ENCODE assay signal across 8 worm cellular contexts in genomic region chrII:5092362-5093281, ce11.
A peak's percentile ranks its signal among the peaks of the same experiment; 100 is the strongest.
TF ChIP-seq lines count a peak whose summit lies in the region.

Gene C04G6.2 (plus strand): TSS chrII:5093231.

TF ChIP-seq in whole organism, L1 larva, 84 proteins besides CTCF, POLR2A, EP300 and RAD21 (continues in another document):
- TF ChIP-seq alr-1 (tag; optimal IDR thresholded peaks at IDR 0.05; lab: Kevin White, UChicago; ENCODE audit: borderline replicate concordance): no peak
- peak; percentile 94 for TF ChIP-seq lin-14 (GFP tag; optimal IDR thresholded peaks at IDR 0.05; lab: Kevin White, UChicago)
- TF ChIP-seq lir-3 (tag; optimal IDR thresholded peaks at IDR 0.05; lab: Kevin White, UChicago; ENCODE audit: poor library complexity): no peak
- TF ChIP-seq vab-15 (tag; optimal IDR thresholded peaks at IDR 0.05; lab: Kevin White, UChicago): no peak
- TF ChIP-seq unc-130 (tag; optimal IDR thresholded peaks at IDR 0.05; lab: Kevin White, UChicago): peak; percentile 29
- TF ChIP-seq egl-13 (tag; optimal IDR thresholded peaks at IDR 0.05; lab: Kevin White, UChicago): no peak
- peak; percentile 73 for TF ChIP-seq snu-23 (GFP tag; optimal IDR thresholded peaks at IDR 0.05; lab: Kevin White, UChicago)
- TF ChIP-seq lsy-2 (tag; optimal IDR thresholded peaks at IDR 0.05; lab: Kevin White, UChicago): peak; percentile 44 to 62
- no peak for TF ChIP-seq nhr-12 (tag; optimal IDR thresholded peaks at IDR 0.05; lab: Kevin White, UChicago)
- TF ChIP-seq mdl-1 (tag; optimal IDR thresholded peaks at IDR 0.05; lab: Kevin White, UChicago): peak in 1 of 2 experiments; percentile 74
- TF ChIP-seq nhr-47 (tag; optimal IDR thresholded peaks at IDR 0.05; lab: Kevin White, UChicago): peak; percentile 45

TF ChIP-seq in whole organism, L2 larva, 48 proteins besides CTCF, POLR2A, EP300 and RAD21 (continues in another document):
- TF ChIP-seq ztf-4 (tag; optimal IDR thresholded peaks at IDR 0.05; lab: Kevin White, UChicago) (peak; percentile 11), nhr-129 (tag; optimal IDR thresholded peaks at IDR 0.05; lab: Kevin White, UChicago) (peak; percentile 55), C34F6.9 (tag; optimal IDR thresholded peaks at IDR 0.05; lab: Kevin White, UChicago) (peak; percentile 75), skn-1 (tag; optimal IDR thresholded peaks at IDR 0.05; lab: Kevin White, UChicago) (no peak), crh-2 (tag; optimal IDR thresholded peaks at IDR 0.05; lab: Kevin White, UChicago) (peak; percentile 62), egl-27 (tag; optimal IDR thresholded peaks at IDR 0.05; lab: Kevin White, UChicago) (peak; percentile 22), peb-1 (tag; optimal IDR thresholded peaks at IDR 0.05; lab: Kevin White, UChicago) (no peak), unc-55 (GFP tag; optimal IDR thresholded peaks at IDR 0.05; lab: Kevin White, UChicago) (peak; percentile 51), sma-3 (GFP tag; optimal IDR thresholded peaks at IDR 0.05; lab: Kevin White, UChicago) (peak; percentile 32), gmeb-1 (tag; optimal IDR thresholded peaks at IDR 0.05; lab: Kevin White, UChicago) (peak; percentile 36), nhr-6 (tag; optimal IDR thresholded peaks at IDR 0.05; lab: Kevin White, UChicago) (peak; percentile 18), nhr-25 (tag; optimal IDR thresholded peaks at IDR 0.05; lab: Kevin White, UChicago) (no peak)

TF ChIP-seq in whole organism, L3 larva, 47 proteins besides CTCF, POLR2A, EP300 and RAD21 (continues in another document):
- peak; percentile 61 for TF ChIP-seq lin-39 (tag; optimal IDR thresholded peaks at IDR 0.05; lab: Kevin White, UChicago)
- no peak for TF ChIP-seq ZK546.5 (tag; optimal IDR thresholded peaks at IDR 0.05; lab: Kevin White, UChicago)
- TF ChIP-seq fos-1 (tag; optimal IDR thresholded peaks at IDR 0.05; lab: Kevin White, UChicago): no peak
- TF ChIP-seq ceh-28 (tag; optimal IDR thresholded peaks at IDR 0.05; lab: Kevin White, UChicago): peak; percentile 39
- peak; percentile 95 for TF ChIP-seq elt-2 (tag; optimal IDR thresholded peaks at IDR 0.05; lab: Kevin White, UChicago)
- peak; percentile 51 for TF ChIP-seq nhr-43 (tag; optimal IDR thresholded peaks at IDR 0.05; lab: Kevin White, UChicago; ENCODE audit: poor library complexity, severe bottlenecking)
- peak; percentile 77 for TF ChIP-seq nfya-1 (tag; optimal IDR thresholded peaks at IDR 0.05; lab: Kevin White, UChicago; ENCODE audit: insufficient read depth)
- TF ChIP-seq fkh-10 (GFP tag; optimal IDR thresholded peaks at IDR 0.05; lab: Kevin White, UChicago): no peak
- TF ChIP-seq fkh-2 (tag; optimal IDR thresholded peaks at IDR 0.05; lab: Kevin White, UChicago): peak; percentile 97
- no peak for TF ChIP-seq ztf-11 (tag; optimal IDR thresholded peaks at IDR 0.05; lab: Kevin White, UChicago)
- TF ChIP-seq nhr-25 (tag; optimal IDR thresholded peaks at IDR 0.05; lab: Kevin White, UChicago): peak; percentile 52

TF ChIP-seq in whole organism, L4 larva, 104 proteins besides CTCF, POLR2A, EP300 and RAD21 (continues in another document):
- no peak for TF ChIP-seq arid-1 (GFP tag; conservative IDR thresholded peaks at IDR 0.05; lab: Robert Waterston, UW)
- TF ChIP-seq mes-2 (tag; optimal IDR thresholded peaks at IDR 0.05; lab: Kevin White, UChicago; ENCODE audit: poor library complexity, severe bottlenecking): peak; percentile 71
- no peak for TF ChIP-seq gei-8 (GFP tag; optimal IDR thresholded peaks at IDR 0.05; lab: Kevin White, UChicago)
- TF ChIP-seq php-3 (GFP tag; IDR thresholded peaks at IDR 0.05; lab: Robert Waterston, UW): no peak
- TF ChIP-seq madf-9 (GFP tag; conservative IDR thresholded peaks at IDR 0.05; lab: Robert Waterston, UW): no peak
- TF ChIP-seq pqm-1 (tag; optimal IDR thresholded peaks at IDR 0.05; lab: Kevin White, UChicago): peak; percentile 64
- TF ChIP-seq ceh-32 (tag; optimal IDR thresholded peaks at IDR 0.05; lab: Kevin White, UChicago; ENCODE audit: poor library complexity): no peak
- peak in 1 of 2 experiments; percentile 3 for TF ChIP-seq daf-16 (GFP tag; optimal IDR thresholded peaks at IDR 0.05; lab: Kevin White, UChicago)
- TF ChIP-seq daf-16 (tag; optimal IDR thresholded peaks at IDR 0.05; lab: Kevin White, UChicago): peak; percentile 81
- no peak for TF ChIP-seq T26A8.4 (GFP tag; IDR thresholded peaks at IDR 0.05; lab: Robert Waterston, UW)
- no peak for TF ChIP-seq nhr-25 (tag; optimal IDR thresholded peaks at IDR 0.05; lab: Kevin White, UChicago; ENCODE audit: borderline replicate concordance, insufficient read depth)

TF ChIP-seq in whole organism, late embryonic, 69 proteins besides CTCF, POLR2A, EP300 and RAD21 (continues in another document):
- TF ChIP-seq hlh-6 (tag; optimal IDR thresholded peaks at IDR 0.05; lab: Kevin White, UChicago) (no peak), hlh-8 (tag; optimal IDR thresholded peaks at IDR 0.05; lab: Kevin White, UChicago) (no peak), elt-2 (tag; optimal IDR thresholded peaks at IDR 0.05; lab: Kevin White, UChicago) (no peak), ceh-18 (tag; optimal IDR thresholded peaks at IDR 0.05; lab: Kevin White, UChicago) (no peak), gmeb-2 (tag; optimal IDR thresholded peaks at IDR 0.05; lab: Kevin White, UChicago) (no peak), ahr-1 (tag; optimal IDR thresholded peaks at IDR 0.05; lab: Kevin White, UChicago) (no peak), syd-9 (tag; optimal IDR thresholded peaks at IDR 0.05; lab: Kevin White, UChicago) (no peak), fkh-6 (tag; optimal IDR thresholded peaks at IDR 0.05; lab: Kevin White, UChicago) (no peak), sox-2 (GFP tag; IDR thresholded peaks at IDR 0.05; lab: Robert Waterston, UW) (no peak), nhr-232 (tag; optimal IDR thresholded peaks at IDR 0.05; lab: Kevin White, UChicago) (no peak), hlh-13 (GFP tag; optimal IDR thresholded peaks at IDR 0.05; lab: Kevin White, UChicago) (no peak), unc-86 (tag; optimal IDR thresholded peaks at IDR 0.05; lab: Kevin White, UChicago) (no peak), sox-4 (tag; optimal IDR thresholded peaks at IDR 0.05; lab: Kevin White, UChicago) (no peak)

TF ChIP-seq in whole organism, midembryonic, 9 proteins besides CTCF, POLR2A, EP300 and RAD21:
- TF ChIP-seq cog-1 (tag; optimal IDR thresholded peaks at IDR 0.05; lab: Kevin White, UChicago) (peak; percentile 82), ref-1 (GFP tag; conservative IDR thresholded peaks at IDR 0.05; lab: Robert Waterston, UW) (no peak)

TF ChIP-seq in whole organism, mixed stage, embryonic, 35 proteins besides CTCF, POLR2A, EP300 and RAD21:
- TF ChIP-seq snpc-4 (tag; optimal IDR thresholded peaks at IDR 0.05; lab: Kevin White, UChicago) (no peak), cnd-1 (tag; optimal IDR thresholded peaks at IDR 0.05; lab: Kevin White, UChicago) (no peak), flh-1 (GFP tag; optimal IDR thresholded peaks at IDR 0.05; lab: Kevin White, UChicago) (no peak), mls-2 (tag; optimal IDR thresholded peaks at IDR 0.05; lab: Kevin White, UChicago) (peak; percentile 43), ceh-39 (tag; optimal IDR thresholded peaks at IDR 0.05; lab: Kevin White, UChicago) (no peak), nhr-237 (tag; optimal IDR thresholded peaks at IDR 0.05; lab: Kevin White, UChicago) (peak; percentile 69), pha-4 (tag; optimal IDR thresholded peaks at IDR 0.05; lab: Kevin White, UChicago) (peak; percentile 96), ham-2 (GFP tag; optimal IDR thresholded peaks at IDR 0.05; lab: Kevin White, UChicago) (peak; percentile 76), mep-1 (tag; optimal IDR thresholded peaks at IDR 0.05; lab: Kevin White, UChicago) (peak; percentile 45), unc-39 (tag; optimal IDR thresholded peaks at IDR 0.05; lab: Kevin White, UChicago) (no peak), ztf-11 (tag; optimal IDR thresholded peaks at IDR 0.05; lab: Kevin White, UChicago) (no peak), sptf-1 (tag; optimal IDR thresholded peaks at IDR 0.05; lab: Kevin White, UChicago) (peak; percentile 14), unc-120 (tag; optimal IDR thresholded peaks at IDR 0.05; lab: Kevin White, UChicago; ENCODE audit: poor library complexity, severe bottlenecking) (peak; percentile 26), ces-1 (GFP tag; optimal IDR thresholded peaks at IDR 0.05; lab: Kevin White, UChicago) (peak; percentile 49), M03D4.4 (tag; optimal IDR thresholded peaks at IDR 0.05; lab: Kevin White, UChicago) (peak; percentile 16), ceh-83 (GFP tag; optimal IDR thresholded peaks at IDR 0.05; lab: Kevin White, UChicago) (no peak), mab-5 (tag; optimal IDR thresholded peaks at IDR 0.05; lab: Kevin White, UChicago) (no peak), elt-1 (tag; optimal IDR thresholded peaks at IDR 0.05; lab: Kevin White, UChicago; ENCODE audit: borderline replicate concordance, insufficient read depth) (no peak)

TF ChIP-seq in whole organism, young adult, 124 proteins besides CTCF, POLR2A, EP300 and RAD21:
- TF ChIP-seq pha-4 (tag; optimal IDR thresholded peaks at IDR 0.05; lab: Kevin White, UChicago) (peak; percentile 48), nhr-80 (tag; optimal IDR thresholded peaks at IDR 0.05; lab: Kevin White, UChicago) (peak; percentile 52), hmg-1.2 (GFP tag; IDR thresholded peaks at IDR 0.05; lab: Robert Waterston, UW) (peak; percentile 92; the same call in 1 of the 2 replicates), attf-5 (GFP tag; optimal IDR thresholded peaks at IDR 0.05; lab: Kevin White, UChicago) (peak; percentile 56), ccch-3 (GFP tag; optimal IDR thresholded peaks at IDR 0.05; lab: Kevin White, UChicago) (no peak)
TF ChIP-seq in whole organism, young adult: peak in this region for 4.
